Worm (Caenorhabditis elegans) whole organism, midembryonic: ENCODE results near the gene F54A3.2.

Experiments
- T22C8.4 ChIP-seq: fragments of 200-800 bp; sonication (Bioruptor generic); IDR thresholded peaks from 2 replicates; pipeline ENCODE4 v1.3.6; 2022; ENCODE audit warnings: missing genetic modification characterization, missing compliant biosample characterization
- cog-1 ChIP-seq: sonication (generic microtip); optimal IDR thresholded peaks from 2 replicates; lab custom pipeline; 2016; ENCODE audit warnings: missing genetic modification characterization, missing compliant biosample characterization
- flt-1 ChIP-seq: fragments of 200-800 bp; sonication (Bioruptor generic); IDR thresholded peaks from 2 replicates; pipeline ENCODE4 v1.3.6; 2022; ENCODE audit warnings: missing genetic modification characterization, missing compliant biosample characterization
- klf-2 ChIP-seq: fragments of 200-800 bp; sonication (Bioruptor generic); conservative IDR thresholded peaks from 2 replicates; pipeline ENCODE4 v1.3.6; 2022; ENCODE audit warnings: missing genetic modification reagents, missing genetic modification characterization, missing compliant biosample characterization
- med-1 ChIP-seq: sonication (generic microtip); optimal IDR thresholded peaks from 2 replicates; lab custom pipeline; 2017; ENCODE audit warnings: missing genetic modification characterization, mild to moderate bottlenecking, missing compliant biosample characterization, antibody characterized with exemption, missing genetic modification reagents; ENCODE audit not compliant: insufficient read depth
- ref-1 ChIP-seq: fragments of 200-800 bp; sonication (Bioruptor generic); conservative IDR thresholded peaks from 2 replicates; pipeline ENCODE4 v1.3.6; 2022; ENCODE audit warnings: missing genetic modification reagents, missing genetic modification characterization, missing compliant biosample characterization
- tab-1 ChIP-seq: fragments of 200-800 bp; sonication (Bioruptor generic); IDR thresholded peaks from 2 replicates; pipeline ENCODE4 v1.3.6; 2022; ENCODE audit warnings: missing genetic modification characterization, missing compliant biosample characterization
- ztf-23 ChIP-seq: fragments of 200-800 bp; sonication (Bioruptor generic); IDR thresholded peaks from 2 replicates; pipeline ENCODE4 v1.3.6; 2022; ENCODE audit warnings: missing genetic modification reagents, missing genetic modification characterization, missing compliant biosample characterization
- ztf-29 ChIP-seq: fragments of 200-800 bp; sonication (Bioruptor generic); IDR thresholded peaks from 2 replicates; pipeline ENCODE4 v1.3.6; 2022; ENCODE audit warnings: missing genetic modification reagents, missing genetic modification characterization, missing compliant biosample characterization

Gene F54A3.2

ce11 chrII:2216940-2217664 is 26.3 kb upstream of the F54A3.2 start:
- TF ChIP-seq ztf-29 (GFP tag; lab: Robert Waterston, UW) (no peak), ref-1 (GFP tag; lab: Robert Waterston, UW) (no peak), tab-1 (GFP tag; lab: Robert Waterston, UW) (no peak), klf-2 (no peak), med-1 (GFP tag; lab: Kevin White, UChicago) (no peak)

ce11 chrII:2219880-2220279 is 23.6 kb upstream of the F54A3.2 start, which contains the start of gene Y59C2A.3:
Y59C2A.3 (minus strand) TSS chrII:2219921.
- TF ChIP-seq T22C8.4 (GFP tag; lab: Robert Waterston, UW) = peak; percentile 49; the same call in 1 of the 2 replicates
- TF ChIP-seq tab-1 (GFP tag; lab: Robert Waterston, UW) = no peak
- TF ChIP-seq cog-1 (tag; lab: Kevin White, UChicago) = peak; percentile 0
- peak; percentile 70; the same call in 1 of the 2 replicates for TF ChIP-seq ztf-23 (GFP tag; lab: Robert Waterston, UW)
- TF ChIP-seq ztf-29 (GFP tag; lab: Robert Waterston, UW) = peak; percentile 73

ce11 chrII:2221196-2221896 is 22.1 kb upstream of the F54A3.2 start:
- TF ChIP-seq med-1 (GFP tag; lab: Kevin White, UChicago) (no peak), ztf-23 (GFP tag; lab: Robert Waterston, UW) (no peak), flt-1 (GFP tag; lab: Robert Waterston, UW) (no peak), T22C8.4 (GFP tag; lab: Robert Waterston, UW) (no peak), klf-2 (no peak), tab-1 (GFP tag; lab: Robert Waterston, UW) (no peak), cog-1 (tag; lab: Kevin White, UChicago) (no peak), ztf-29 (GFP tag; lab: Robert Waterston, UW) (no peak), ref-1 (GFP tag; lab: Robert Waterston, UW) (no peak)

- TF ChIP-seq klf-2 (no peak), ref-1 (GFP tag; lab: Robert Waterston, UW) (no peak), flt-1 (GFP tag; lab: Robert Waterston, UW) (no peak), ztf-23 (GFP tag; lab: Robert Waterston, UW) (no peak), T22C8.4 (GFP tag; lab: Robert Waterston, UW) (no peak), tab-1 (GFP tag; lab: Robert Waterston, UW) (no peak)
Observed at ce11 chrII:2223467-2223866, 20.0 kb upstream of the F54A3.2 start, which contains the start of gene cbs-2. cbs-2 (minus strand) TSS chrII:2223567.

ce11 chrII:2224916-2225315 is 18.5 kb upstream of the F54A3.2 start:
- TF ChIP-seq T22C8.4 (GFP tag; lab: Robert Waterston, UW) = peak; percentile 58; the same call in 1 of the 2 replicates

- TF ChIP-seq cog-1 (tag; lab: Kevin White, UChicago) = no peak
- no peak for TF ChIP-seq med-1 (GFP tag; lab: Kevin White, UChicago)
- no peak for TF ChIP-seq T22C8.4 (GFP tag; lab: Robert Waterston, UW)
- no peak for TF ChIP-seq ztf-23 (GFP tag; lab: Robert Waterston, UW)
- no peak for TF ChIP-seq ztf-29 (GFP tag; lab: Robert Waterston, UW)
- TF ChIP-seq ref-1 (GFP tag; lab: Robert Waterston, UW) = no peak
- no peak for TF ChIP-seq klf-2
- TF ChIP-seq tab-1 (GFP tag; lab: Robert Waterston, UW) = no peak
- no peak for TF ChIP-seq flt-1 (GFP tag; lab: Robert Waterston, UW)
Observed at ce11 chrII:2225608-2226007, 17.8 kb upstream of the F54A3.2 start, which contains the start of gene F54A3.5. F54A3.5 (minus strand) TSS chrII:2225708.

- TF ChIP-seq med-1 (GFP tag; lab: Kevin White, UChicago) (no peak), flt-1 (GFP tag; lab: Robert Waterston, UW) (no peak)
Observed at ce11 chrII:2230368-2230767, 13.1 kb upstream of the F54A3.2 start.

ce11 chrII:2232429-2232828 is 11.0 kb upstream of the F54A3.2 start, which contains the start of gene F54A3.6:
F54A3.6 (minus strand) TSS chrII:2232470.
- 0 out of 2 replicates have a peak, but pooled peaks have one; percentile 31 for TF ChIP-seq ztf-23 (GFP tag; lab: Robert Waterston, UW)

ce11 chrII:2233240-2233639 is 10.2 kb upstream of the F54A3.2 start, which contains the start of gene cct-3:
cct-3 (plus strand) TSS chrII:2233540.
- TF ChIP-seq ztf-23 (GFP tag; lab: Robert Waterston, UW) = no peak
- no peak for TF ChIP-seq T22C8.4 (GFP tag; lab: Robert Waterston, UW)
- TF ChIP-seq cog-1 (tag; lab: Kevin White, UChicago) = no peak
- no peak for TF ChIP-seq ztf-29 (GFP tag; lab: Robert Waterston, UW)
- TF ChIP-seq klf-2 = no peak
- no peak for TF ChIP-seq flt-1 (GFP tag; lab: Robert Waterston, UW)
- no peak for TF ChIP-seq med-1 (GFP tag; lab: Kevin White, UChicago)
- TF ChIP-seq ref-1 (GFP tag; lab: Robert Waterston, UW) = no peak
- TF ChIP-seq tab-1 (GFP tag; lab: Robert Waterston, UW) = no peak

- TF ChIP-seq ztf-23 (GFP tag; lab: Robert Waterston, UW) (no peak), T22C8.4 (GFP tag; lab: Robert Waterston, UW) (0 out of 2 replicates have a peak, but pooled peaks have one; percentile 6)
Observed at ce11 chrII:2236352-2236751, 7.1 kb upstream of the F54A3.2 start.
